Worm (Caenorhabditis elegans): ENCODE results near the gene iglr-2.

iglr-2 gene

DNA sequence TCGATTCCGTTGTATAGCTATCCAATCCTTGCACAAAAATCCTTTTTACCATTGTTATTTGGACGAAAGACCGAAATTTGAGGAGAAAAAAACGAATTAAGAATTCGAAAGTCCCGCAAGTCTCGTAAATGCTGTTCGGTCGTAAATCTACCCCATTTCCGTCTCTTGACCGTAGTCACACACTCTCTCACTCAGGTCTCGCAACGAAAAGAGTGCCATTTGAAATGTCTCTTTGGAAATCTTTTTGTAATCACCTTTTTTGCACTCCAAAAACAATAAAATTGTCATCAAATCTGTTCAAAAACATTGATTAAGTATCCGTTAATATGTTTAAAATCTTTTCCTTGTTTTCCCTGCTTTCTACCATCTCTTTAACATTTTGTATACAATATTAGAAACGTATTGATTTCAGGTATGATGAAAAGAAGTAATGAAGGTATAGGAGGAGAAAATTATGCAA is 27.1 kb upstream of the iglr-2 start, which contains the start of the genes R05D3.8 and rfp-1 (continued):
- TF ChIP-seq gmeb-2 (tag; optimal IDR thresholded peaks at IDR 0.05) (no peak), ceh-19 (GFP tag; optimal IDR thresholded peaks at IDR 0.05) (no peak)

DNA sequence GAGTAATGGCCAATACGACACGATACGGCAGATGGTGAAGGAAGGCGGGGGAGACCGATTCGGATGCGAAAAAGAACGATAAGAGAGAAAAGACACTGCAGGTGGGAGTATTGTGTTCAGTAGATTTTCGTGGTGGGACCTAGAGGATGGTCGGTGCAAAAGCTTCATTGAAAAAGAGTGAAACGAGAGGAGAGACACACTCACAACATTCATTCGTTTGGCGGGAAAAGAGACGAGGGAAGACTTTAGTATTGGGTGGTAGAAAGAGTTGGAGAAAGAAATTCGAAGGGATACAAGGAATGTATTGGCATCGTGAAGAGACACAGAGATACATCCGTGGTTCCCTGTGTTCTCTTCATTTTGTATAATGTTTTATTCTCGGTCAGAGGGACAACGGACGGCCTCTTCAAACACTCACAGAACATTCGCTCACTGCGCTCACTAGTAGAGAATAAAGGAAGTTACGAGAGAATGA is 25.3 kb upstream of the iglr-2 start:
- TF ChIP-seq npax-4 (tag; optimal IDR thresholded peaks at IDR 0.05), result no peak
- no peak for TF ChIP-seq hlh-8 (tag; optimal IDR thresholded peaks at IDR 0.05)
- no peak for TF ChIP-seq ceh-48 (tag; optimal IDR thresholded peaks at IDR 0.05)
- no peak for TF ChIP-seq fkh-10 (GFP tag; optimal IDR thresholded peaks at IDR 0.05)
- TF ChIP-seq pag-3 (tag; optimal IDR thresholded peaks at IDR 0.05; ENCODE audit: borderline replicate concordance), result no peak
- TF ChIP-seq ceh-31 (tag; optimal IDR thresholded peaks at IDR 0.05), result peak; percentile 85
- TF ChIP-seq ceh-34 (tag; optimal IDR thresholded peaks at IDR 0.05), result peak; percentile 70
- no peak for TF ChIP-seq gmeb-2 (tag; optimal IDR thresholded peaks at IDR 0.05)
- no peak for TF ChIP-seq ceh-19 (GFP tag; optimal IDR thresholded peaks at IDR 0.05)
- TF ChIP-seq ets-4 (tag; optimal IDR thresholded peaks at IDR 0.05), result no peak
- TF ChIP-seq ahr-1 (tag; optimal IDR thresholded peaks at IDR 0.05), result no peak
- no peak for TF ChIP-seq pat-9 (tag; optimal IDR thresholded peaks at IDR 0.05)
- no peak for TF ChIP-seq K09A11.1 (tag; optimal IDR thresholded peaks at IDR 0.05; ENCODE audit: insufficient read depth)
- peak; percentile 8 for TF ChIP-seq lin-11 (tag; optimal IDR thresholded peaks at IDR 0.05)
- no peak for TF ChIP-seq fax-1 (tag; optimal IDR thresholded peaks at IDR 0.05)
- no peak for TF ChIP-seq ceh-22 (tag; optimal IDR thresholded peaks at IDR 0.05)
- TF ChIP-seq hlh-6 (tag; optimal IDR thresholded peaks at IDR 0.05), result peak; percentile 25
- TF ChIP-seq ref-2 (tag; optimal IDR thresholded peaks at IDR 0.05), result peak; percentile 26
- TF ChIP-seq pha-4 (tag; optimal IDR thresholded peaks at IDR 0.05), result no peak
- TF ChIP-seq sox-4 (tag; optimal IDR thresholded peaks at IDR 0.05), result no peak
- no peak for TF ChIP-seq pax-1 (tag; optimal IDR thresholded peaks at IDR 0.05)
- no peak for TF ChIP-seq unc-86 (tag; optimal IDR thresholded peaks at IDR 0.05)
- no peak for TF ChIP-seq nhr-11 (tag; optimal IDR thresholded peaks at IDR 0.05)
- peak; percentile 55 for TF ChIP-seq eyg-1 (tag; optimal IDR thresholded peaks at IDR 0.05)
- no peak for TF ChIP-seq odd-2 (tag; optimal IDR thresholded peaks at IDR 0.05)
- peak; percentile 7 for TF ChIP-seq sdc-2 (tag; optimal IDR thresholded peaks at IDR 0.05)
- no peak for TF ChIP-seq pha-2 (tag; optimal IDR thresholded peaks at IDR 0.05)
- no peak for TF ChIP-seq pqm-1 (tag; optimal IDR thresholded peaks at IDR 0.05)
- TF ChIP-seq hlh-13 (GFP tag; optimal IDR thresholded peaks at IDR 0.05), result no peak
- no peak for TF ChIP-seq zip-5 (tag; optimal IDR thresholded peaks at IDR 0.05)
- TF ChIP-seq ama-1 (optimal IDR thresholded peaks at IDR 0.05), result no peak
- peak; percentile 81 for TF ChIP-seq ceh-18 (tag; optimal IDR thresholded peaks at IDR 0.05)
- peak; percentile 10 for TF ChIP-seq hlh-30 (tag; optimal IDR thresholded peaks at IDR 0.05; ENCODE audit: insufficient read depth)
- TF ChIP-seq ceh-24 (tag; optimal IDR thresholded peaks at IDR 0.05), result no peak
- TF ChIP-seq unc-3 (GFP tag; conservative IDR thresholded peaks at IDR 0.05), result no peak
- TF ChIP-seq unc-3 (tag; optimal IDR thresholded peaks at IDR 0.05), result no peak
- no peak for TF ChIP-seq ceh-9 (tag; optimal IDR thresholded peaks at IDR 0.05)
- peak; percentile 40 for TF ChIP-seq pros-1 (tag; optimal IDR thresholded peaks at IDR 0.05)
- no peak for TF ChIP-seq madf-2 (tag; optimal IDR thresholded peaks at IDR 0.05)
- TF ChIP-seq tbx-2 (tag; optimal IDR thresholded peaks at IDR 0.05), result peak; percentile 60
- no peak for TF ChIP-seq lim-6 (tag; optimal IDR thresholded peaks at IDR 0.05)
- TF ChIP-seq nfya-1 (tag; optimal IDR thresholded peaks at IDR 0.05), result peak; percentile 87
- no peak for TF ChIP-seq rnt-1 (tag; optimal IDR thresholded peaks at IDR 0.05)
- TF ChIP-seq unc-42 (tag; optimal IDR thresholded peaks at IDR 0.05), result peak; percentile 55
- TF ChIP-seq ceh-45 (GFP tag; IDR thresholded peaks at IDR 0.05), result no peak
- peak; percentile 37 for TF ChIP-seq ceh-14 (tag; optimal IDR thresholded peaks at IDR 0.05)
- TF ChIP-seq K02D7.2 (tag; optimal IDR thresholded peaks at IDR 0.05), result no peak
- no peak for TF ChIP-seq Y22D7AL.16 (tag; optimal IDR thresholded peaks at IDR 0.05)
- TF ChIP-seq ceh-30 (tag; optimal IDR thresholded peaks at IDR 0.05), result no peak
- TF ChIP-seq elt-4 (tag; optimal IDR thresholded peaks at IDR 0.05), result no peak
- no peak for TF ChIP-seq ztf-16 (tag; optimal IDR thresholded peaks at IDR 0.05)
- peak; percentile 56 for TF ChIP-seq syd-9 (tag; optimal IDR thresholded peaks at IDR 0.05)
